Worm (Caenorhabditis elegans): Measurements from ENCODE around the gene col-85.

DNA sequence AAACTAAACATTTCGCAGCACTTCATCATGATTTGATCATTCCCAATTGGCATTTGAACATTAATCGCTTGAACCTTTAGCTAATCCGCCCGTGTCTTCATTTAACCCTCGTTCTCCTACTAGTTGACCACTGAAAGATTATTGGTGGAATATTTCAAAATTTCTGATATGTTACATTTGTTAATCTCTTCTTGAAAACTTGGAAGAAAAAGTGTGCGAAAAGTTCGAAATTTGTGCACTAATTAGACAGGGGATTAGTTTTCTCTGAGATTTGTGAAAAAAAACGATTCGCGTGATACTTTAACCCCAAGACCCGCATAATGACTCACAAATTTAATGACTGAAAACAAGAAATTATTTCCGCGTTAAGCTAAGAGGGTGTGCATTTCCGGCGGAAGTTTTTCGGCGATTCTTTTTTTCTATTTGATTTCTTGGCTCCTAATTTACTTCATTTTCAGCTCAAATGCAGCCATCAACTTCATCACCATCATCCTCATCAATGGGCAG lies 40.5 kb upstream of the col-85 start, which contains the start of gene nimk-1:
- no peak for TF ChIP-seq daf-8 (GFP tag; IDR thresholded peaks at IDR 0.05)
- TF ChIP-seq php-3 (GFP tag; IDR thresholded peaks at IDR 0.05) = no peak
- no peak for TF ChIP-seq duxl-1 (tag; optimal IDR thresholded peaks at IDR 0.05; ENCODE audit: poor library complexity)
- TF ChIP-seq unc-39 (tag; optimal IDR thresholded peaks at IDR 0.05) = no peak
- TF ChIP-seq nhr-25 (tag; optimal IDR thresholded peaks at IDR 0.05; ENCODE audit: borderline replicate concordance, insufficient read depth) = no peak

All from whole organism, L4 larva.